Fruit fly (Drosophila melanogaster) whole organism, embryonic: Measurements from ENCODE around the gene yellow-e2.

ENCODE experiments used
- Abd-B ChIP-seq: fragments of 200-800 bp; sonication (Bioruptor generic); optimal IDR thresholded peaks from 2 replicates; lab custom pipeline; 2018; ENCODE audit warnings: missing biosample characterization, mild to moderate bottlenecking, missing genetic modification characterization, moderate library complexity
- CG10431 ChIP-seq: fragments of 200-800 bp; sonication (Bioruptor generic); optimal IDR thresholded peaks from 3 replicates; lab custom pipeline; 2018; ENCODE audit warnings: missing biosample characterization, mild to moderate bottlenecking, missing genetic modification characterization
- CG11560 ChIP-seq: fragments of 200-800 bp; sonication (Bioruptor generic); IDR thresholded peaks from 3 replicates; pipeline ENCODE4 v1.3.6; 2022; ENCODE audit warnings: missing biosample characterization, missing genetic modification characterization
- CG11695 ChIP-seq: fragments of 200-800 bp; sonication (Bioruptor generic); IDR thresholded peaks from 3 replicates; pipeline ENCODE4 v1.3.6; 2022; ENCODE audit warnings: missing biosample characterization, missing genetic modification characterization
- CG12769 ChIP-seq: fragments of 200-800 bp; sonication (Bioruptor generic); optimal IDR thresholded peaks from 2 replicates; lab custom pipeline; 2019; ENCODE audit warnings: missing biosample characterization, mild to moderate bottlenecking, missing genetic modification characterization, moderate library complexity
- CG15479 ChIP-seq: fragments of 200-800 bp; sonication (Bioruptor generic); optimal IDR thresholded peaks from 3 replicates; lab custom pipeline; 2019; ENCODE audit warnings: missing biosample characterization, mild to moderate bottlenecking, missing genetic modification characterization, moderate library complexity
- CG16779 ChIP-seq: fragments of 200-800 bp; sonication (Bioruptor generic); IDR thresholded peaks from 2 replicates; pipeline ENCODE4 v1.3.6; 2022; ENCODE audit warnings: missing biosample characterization, missing genetic modification characterization
- CG17328 ChIP-seq: fragments of 200-800 bp; sonication (Bioruptor generic); IDR thresholded peaks from 2 replicates; pipeline ENCODE4 v1.3.6; 2022; ENCODE audit warnings: missing biosample characterization, missing genetic modification characterization
- CG1792 ChIP-seq: fragments of 200-800 bp; sonication (Bioruptor generic); optimal IDR thresholded peaks from 2 replicates; lab custom pipeline; 2016; ENCODE audit warnings: missing biosample characterization, missing genetic modification characterization
- CG1832 ChIP-seq: fragments of 200-800 bp; sonication (Bioruptor generic); optimal IDR thresholded peaks from 2 replicates; lab custom pipeline; 2017; ENCODE audit warnings: missing biosample characterization, mild to moderate bottlenecking, missing genetic modification characterization, inconsistent platforms
- CG2129 ChIP-seq: fragments of 200-800 bp; sonication (Bioruptor generic); IDR thresholded peaks from 2 replicates; pipeline ENCODE4 v1.3.6; 2022; ENCODE audit warnings: missing biosample characterization, missing genetic modification characterization; ENCODE audit not compliant: partially characterized antibody
- CG30020 ChIP-seq: fragments of 200-800 bp; optimal IDR thresholded peaks from 2 replicates; lab custom pipeline; 2019; ENCODE audit warnings: missing biosample characterization, mild to moderate bottlenecking, missing genetic modification characterization, moderate library complexity
- CG5245 ChIP-seq: fragments of 200-800 bp; sonication (Bioruptor generic); optimal IDR thresholded peaks from 3 replicates; lab custom pipeline; 2016; ENCODE audit warnings: missing biosample characterization, missing genetic modification characterization
- CG6791 ChIP-seq: fragments of 200-800 bp; sonication (Bioruptor generic); IDR thresholded peaks from 3 replicates; pipeline ENCODE4 v1.3.6; 2022; ENCODE audit warnings: missing biosample characterization, missing genetic modification characterization; ENCODE audit not compliant: partially characterized antibody
- CG7963 ChIP-seq: fragments of 200-800 bp; sonication (Bioruptor generic); IDR thresholded peaks from 3 replicates; pipeline ENCODE4 v1.3.6; 2022; ENCODE audit warnings: missing biosample characterization, missing genetic modification characterization; ENCODE audit not compliant: partially characterized antibody
- CG8290 ChIP-seq, 3 experiments: fragments of 200-800 bp; sonication (Bioruptor generic); optimal IDR thresholded peaks; 2 replicates each; lab custom pipeline; 2016 to 2019; ENCODE audit warnings: missing biosample characterization in 3 of 3, missing genetic modification characterization in 3 of 3, mild to moderate bottlenecking in 2 of 3, moderate library complexity in 1 of 3
- CG8388 ChIP-seq: fragments of 200-800 bp; sonication (Bioruptor generic); optimal IDR thresholded peaks from 2 replicates; lab custom pipeline; 2019; ENCODE audit warnings: missing biosample characterization, mild to moderate bottlenecking, missing genetic modification characterization, moderate library complexity
- CG8924 ChIP-seq: fragments of 200-800 bp; optimal IDR thresholded peaks from 3 replicates; lab custom pipeline; 2019; ENCODE audit warnings: missing biosample characterization, mild to moderate bottlenecking, missing genetic modification characterization, moderate library complexity
- CG9932 ChIP-seq: fragments of 200-800 bp; sonication (Bioruptor generic); IDR thresholded peaks from 2 replicates; pipeline ENCODE4 v1.3.6; 2022; ENCODE audit warnings: missing biosample characterization, missing genetic modification characterization
- CHES-1-like ChIP-seq: fragments of 200-800 bp; sonication (Bioruptor generic); optimal IDR thresholded peaks from 2 replicates; lab custom pipeline; 2016; ENCODE audit warnings: missing biosample characterization, missing genetic modification characterization
- CTCF ChIP-seq: fragments of 200-800 bp; sonication (Bioruptor generic); optimal IDR thresholded peaks from 2 replicates; lab custom pipeline; 2017; ENCODE audit warnings: missing biosample characterization, mild to moderate bottlenecking, missing genetic modification characterization, moderate library complexity
- Camta ChIP-seq: fragments of 200-800 bp; sonication (Bioruptor generic); optimal IDR thresholded peaks from 2 replicates; lab custom pipeline; 2016; ENCODE audit warnings: missing biosample characterization, missing genetic modification characterization
- Deaf1 ChIP-seq: fragments of 200-800 bp; optimal IDR thresholded peaks from 3 replicates; lab custom pipeline; 2019; ENCODE audit warnings: missing biosample characterization, mild to moderate bottlenecking, missing genetic modification characterization, moderate library complexity
- HLH54F ChIP-seq: fragments of 200-800 bp; sonication (Bioruptor generic); optimal IDR thresholded peaks from 3 replicates; lab custom pipeline; 2016; ENCODE audit warnings: missing biosample characterization, missing genetic modification characterization
- Hsf ChIP-seq: fragments of 200-800 bp; sonication (Bioruptor generic); optimal IDR thresholded peaks from 3 replicates; lab custom pipeline; 2016; ENCODE audit warnings: missing biosample characterization, missing genetic modification characterization
- Kr ChIP-seq: fragments of 200-800 bp; sonication (Bioruptor generic); optimal IDR thresholded peaks from 2 replicates; lab custom pipeline; 2017; ENCODE audit warnings: missing biosample characterization, mild to moderate bottlenecking, missing genetic modification characterization
- Nf-YB ChIP-seq: fragments of 200-800 bp; sonication (Bioruptor generic); optimal IDR thresholded peaks from 3 replicates; lab custom pipeline; 2019; ENCODE audit warnings: missing biosample characterization, mild to moderate bottlenecking, missing genetic modification characterization, moderate library complexity
- Opbp ChIP-seq: fragments of 200-800 bp; sonication (Bioruptor generic); IDR thresholded peaks from 3 replicates; pipeline ENCODE4 v1.3.6; 2022; ENCODE audit warnings: missing biosample characterization, missing genetic modification characterization; ENCODE audit not compliant: partially characterized antibody
- Sox100B ChIP-seq: fragments of 200-800 bp; sonication (Bioruptor generic); optimal IDR thresholded peaks from 3 replicates; lab custom pipeline; 2018; ENCODE audit warnings: missing biosample characterization, mild to moderate bottlenecking, missing genetic modification characterization
- Spps ChIP-seq: fragments of 200-800 bp; sonication (Bioruptor generic); optimal IDR thresholded peaks from 2 replicates; lab custom pipeline; 2018; ENCODE audit warnings: missing biosample characterization, mild to moderate bottlenecking, missing genetic modification characterization
- Xrp1 ChIP-seq: fragments of 200-800 bp; sonication (Bioruptor generic); IDR thresholded peaks from 2 replicates; pipeline ENCODE4 v1.3.6; 2022; ENCODE audit warnings: missing biosample characterization, missing genetic modification characterization
- ase ChIP-seq: fragments of 200-800 bp; sonication (Bioruptor generic); IDR thresholded peaks from 3 replicates; pipeline ENCODE4 v1.3.6; 2022; ENCODE audit warnings: missing biosample characterization, missing genetic modification characterization
- corto ChIP-seq: fragments of 200-800 bp; sonication (Bioruptor generic); optimal IDR thresholded peaks from 2 replicates; lab custom pipeline; 2016; ENCODE audit warnings: missing biosample characterization, mild to moderate bottlenecking, missing genetic modification characterization, moderate library complexity
- grau ChIP-seq: fragments of 200-800 bp; optimal IDR thresholded peaks from 3 replicates; lab custom pipeline; 2019; ENCODE audit warnings: missing biosample characterization, mild to moderate bottlenecking, missing genetic modification characterization, moderate library complexity
- gsb-n ChIP-seq: fragments of 200-800 bp; sonication (Bioruptor generic); optimal IDR thresholded peaks from 3 replicates; lab custom pipeline; 2018; ENCODE audit warnings: missing biosample characterization, mild to moderate bottlenecking, missing genetic modification characterization
- gt ChIP-seq: fragments of 200-800 bp; sonication (Bioruptor generic); IDR thresholded peaks from 2 replicates; pipeline ENCODE4 v1.3.6; 2022; ENCODE audit warnings: missing biosample characterization, missing genetic modification characterization
- hb ChIP-seq: fragments of 200-800 bp; sonication (Bioruptor generic); IDR thresholded peaks from 3 replicates; pipeline ENCODE4 v1.3.6; 2022; ENCODE audit warnings: missing biosample characterization, missing genetic modification characterization; ENCODE audit not compliant: partially characterized antibody
- inv ChIP-seq: fragments of 200-800 bp; sonication (Bioruptor generic); IDR thresholded peaks from 2 replicates; pipeline ENCODE4 v1.3.6; 2022; ENCODE audit warnings: missing biosample characterization, missing genetic modification characterization; ENCODE audit not compliant: partially characterized antibody
- lola ChIP-seq, 3 experiments: fragments of >200 bp in 2 of 3; fragments of 200-800 bp in 1 of 3; sonication (Bioruptor generic) in 1 of 3; optimal IDR thresholded peaks; 2 replicates each; lab custom pipeline; 2017 to 2019; ENCODE audit warnings: missing biosample characterization in 3 of 3, missing genetic modification characterization in 3 of 3, mild to moderate bottlenecking in 1 of 3, moderate library complexity in 1 of 3
- odd ChIP-seq: fragments of 200-800 bp; sonication (Bioruptor generic); optimal IDR thresholded peaks from 2 replicates; lab custom pipeline; 2017; ENCODE audit warnings: missing biosample characterization, mild to moderate bottlenecking, missing genetic modification characterization
- org-1 ChIP-seq: fragments of 200-800 bp; sonication (Bioruptor generic); optimal IDR thresholded peaks from 2 replicates; lab custom pipeline; 2017; ENCODE audit warnings: missing biosample characterization, missing genetic modification characterization
- ranshi ChIP-seq: fragments of 200-800 bp; sonication (Bioruptor generic); IDR thresholded peaks from 2 replicates; pipeline ENCODE4 v1.3.6; 2022; ENCODE audit warnings: missing biosample characterization, missing genetic modification characterization
- row ChIP-seq: fragments of 200-800 bp; sonication (Bioruptor generic); IDR thresholded peaks from 3 replicates; pipeline ENCODE4 v1.3.6; 2022; ENCODE audit warnings: missing biosample characterization, missing genetic modification characterization
- sna ChIP-seq: fragments of 200-800 bp; sonication (Bioruptor generic); IDR thresholded peaks from 2 replicates; pipeline ENCODE4 v1.3.6; 2022; ENCODE audit warnings: missing biosample characterization, missing genetic modification characterization; ENCODE audit not compliant: partially characterized antibody
- sob ChIP-seq: fragments of 200-800 bp; sonication (Bioruptor generic); IDR thresholded peaks from 2 replicates; pipeline ENCODE4 v1.3.6; 2022; ENCODE audit warnings: missing biosample characterization, missing genetic modification characterization
- stwl ChIP-seq: fragments of 200-800 bp; sonication (Bioruptor generic); optimal IDR thresholded peaks from 3 replicates; lab custom pipeline; 2018; ENCODE audit warnings: missing biosample characterization, mild to moderate bottlenecking, missing genetic modification characterization, moderate library complexity
- tin ChIP-seq: fragments of 200-800 bp; sonication (Bioruptor generic); optimal IDR thresholded peaks from 3 replicates; lab custom pipeline; 2016; ENCODE audit warnings: missing biosample characterization, missing genetic modification characterization
- tll ChIP-seq, 2 experiments: fragments of 200-800 bp in 1 of 2; fragments of >200 bp in 1 of 2; sonication (Bioruptor generic) in 1 of 2; optimal IDR thresholded peaks; 2 replicates each; lab custom pipeline; 2017 to 2019; ENCODE audit warnings: missing biosample characterization in 2 of 2, missing genetic modification characterization in 2 of 2, mild to moderate bottlenecking in 1 of 2, moderate library complexity in 1 of 2
- wdn ChIP-seq: fragments of 200-800 bp; sonication (Bioruptor generic); IDR thresholded peaks from 2 replicates; pipeline ENCODE4 v1.3.6; 2022; ENCODE audit warnings: missing biosample characterization, missing genetic modification characterization
- zfh2 ChIP-seq: fragments of 200-800 bp; sonication (Bioruptor generic); optimal IDR thresholded peaks from 2 replicates; lab custom pipeline; 2016; ENCODE audit warnings: missing biosample characterization, missing genetic modification characterization

The yellow-e2 gene

DNA sequence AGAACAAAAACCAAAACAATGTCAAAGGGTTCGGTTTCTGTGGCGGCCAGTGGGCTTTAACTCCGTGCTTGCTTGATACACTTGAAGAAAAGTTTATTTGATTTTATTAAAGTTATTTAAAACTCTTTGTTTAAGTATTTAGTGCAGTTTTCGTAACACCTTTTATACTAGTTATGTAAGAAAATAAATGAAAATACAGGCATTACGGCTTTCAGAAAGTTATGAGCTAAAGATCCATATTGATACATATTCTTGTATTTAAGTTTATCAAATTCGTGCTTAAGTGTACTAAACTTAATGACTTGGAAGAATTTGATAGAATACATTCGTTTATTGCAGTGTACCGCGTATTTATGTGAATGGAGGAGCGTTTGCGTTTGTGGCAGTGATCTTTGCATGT is 39.7 kb upstream of the yellow-e2 start (continued):
- TF ChIP-seq CG9932 (GFP tag; lab: Robert Waterston, UW) (peak; percentile 38; the same call in 1 of the 2 replicates), tin (GFP tag; lab: Kevin White, UChicago) (no peak), CG8388 (GFP tag; lab: Kevin White, UChicago) (peak; percentile 40), odd (no peak), corto (GFP tag; lab: Kevin White, UChicago) (no peak), Nf-YB (GFP tag; lab: Kevin White, UChicago) (peak; percentile 43), ranshi (GFP tag; lab: Robert Waterston, UW) (peak; percentile 43; the same call in 1 of the 2 replicates), CG16779 (GFP tag; lab: Robert Waterston, UW) (no peak), CTCF (GFP tag; lab: Kevin White, UChicago) (no peak), Xrp1 (GFP tag; lab: Robert Waterston, UW) (peak; percentile 60), Hsf (GFP tag; lab: Kevin White, UChicago) (peak; percentile 52), CG11695 (GFP tag; lab: Robert Waterston, UW) (peak; percentile 70; the same call in 2 of the 3 replicates), Camta (GFP tag; lab: Kevin White, UChicago) (peak; percentile 22), hb (no peak), inv (GFP tag; lab: Robert Waterston, UW) (no peak), Kr (GFP tag; lab: Kevin White, UChicago) (no peak), gt (GFP tag; lab: Robert Waterston, UW) (no peak), CG11560 (tag; lab: Robert Waterston, UW) (no peak), Abd-B (GFP tag; lab: Kevin White, UChicago) (peak; percentile 46), org-1 (GFP tag; lab: Kevin White, UChicago) (no peak), CG1792 (no peak), CG17328 (GFP tag; lab: Robert Waterston, UW) (no peak; the same call in 1 of the 2 replicates), gsb-n (tag; lab: Kevin White, UChicago) (no peak), zfh2 (no peak), CG30020 (tag; lab: Kevin White, UChicago) (no peak), CG8924 (tag; lab: Kevin White, UChicago) (peak; percentile 59), sob (no peak), CG7963 (GFP tag; lab: Robert Waterston, UW) (no peak), CG2129 (no peak), Spps (tag; lab: Kevin White, UChicago) (peak; percentile 6), lola (GFP tag; optimal IDR thresholded peaks at IDR 0.05; lab: Kevin White, UChicago) (peak in 1 of 3 experiments; percentile 64), grau (peak; percentile 75), CG15479 (GFP tag; lab: Kevin White, UChicago) (no peak), HLH54F (GFP tag; lab: Kevin White, UChicago) (no peak), CG1832 (GFP tag; lab: Kevin White, UChicago) (no peak), sna (GFP tag; lab: Robert Waterston, UW) (no peak), row (GFP tag; lab: Robert Waterston, UW) (peak; percentile 42; the same call in 2 of the 3 replicates), Sox100B (GFP tag; lab: Kevin White, UChicago) (peak; percentile 34), Deaf1 (peak; percentile 35), CG5245 (GFP tag; lab: Kevin White, UChicago) (no peak), CG8290 (GFP tag; optimal IDR thresholded peaks at IDR 0.05; lab: Kevin White, UChicago) (no peak), CG8290 (tag; optimal IDR thresholded peaks at IDR 0.05; lab: Kevin White, UChicago) (peak in 1 of 2 experiments; percentile 50), tll (GFP tag; optimal IDR thresholded peaks at IDR 0.05; lab: Kevin White, UChicago) (no peak), wdn (no peak), Opbp (GFP tag; lab: Robert Waterston, UW) (no peak), CHES-1-like (no peak), CG10431 (GFP tag; lab: Kevin White, UChicago) (no peak), CG6791 (GFP tag; lab: Robert Waterston, UW) (no peak), CG12769 (tag; lab: Kevin White, UChicago) (no peak), stwl (tag; lab: Kevin White, UChicago) (no peak), ase (GFP tag; lab: Robert Waterston, UW) (no peak)
